Worm (Caenorhabditis elegans) whole organism, L1 larva: ENCODE measurements around the gene W10G6.1.

ENCODE experiments used
- C04F5.9 ChIP-seq: sonication (generic microtip); optimal IDR thresholded peaks from 2 replicates; lab custom pipeline; 2016; ENCODE audit warnings: missing genetic modification characterization, missing compliant biosample characterization
- C16A3.4 ChIP-seq: fragments of 150-350 bp; optimal IDR thresholded peaks from 2 replicates; lab custom pipeline; 2014; ENCODE audit warnings: missing biosample characterization, missing genetic modification characterization
- C34B4.2 ChIP-seq: sonication (generic microtip); optimal IDR thresholded peaks from 2 replicates; lab custom pipeline; 2017; ENCODE audit warnings: mild to moderate bottlenecking, missing genetic modification characterization, missing compliant biosample characterization
- F16B12.6 ChIP-seq: fragments of 150-350 bp; optimal IDR thresholded peaks from 2 replicates; lab custom pipeline; 2014; ENCODE audit warnings: missing biosample characterization, missing genetic modification characterization
- Y116A8C.19 ChIP-seq: sonication (generic microtip); optimal IDR thresholded peaks from 2 replicates; lab custom pipeline; 2016; ENCODE audit warnings: missing compliant biosample characterization, missing genetic modification characterization, borderline replicate concordance
- aha-1 ChIP-seq: fragments of 150-350 bp; optimal IDR thresholded peaks from 2 replicates; lab custom pipeline; 2014; ENCODE audit warnings: missing biosample characterization, missing genetic modification characterization
- alr-1 ChIP-seq: fragments of 200-800 bp; sonication (Bioruptor generic); optimal IDR thresholded peaks from 2 replicates; lab custom pipeline; 2018; ENCODE audit warnings: borderline replicate concordance, mild to moderate bottlenecking, missing genetic modification characterization, missing compliant biosample characterization
- ama-1 ChIP-seq: fragments of 150-350 bp; optimal IDR thresholded peaks from 2 replicates; lab custom pipeline; 2014
- blmp-1 ChIP-seq: fragments of 150-350 bp; optimal IDR thresholded peaks from 2 replicates; lab custom pipeline; 2014; ENCODE audit warnings: missing biosample characterization, missing genetic modification characterization
- ceh-8 ChIP-seq: fragments of 200-800 bp; sonication (Bioruptor generic); optimal IDR thresholded peaks from 2 replicates; lab custom pipeline; 2018; ENCODE audit warnings: mild to moderate bottlenecking, missing genetic modification characterization, moderate library complexity, missing compliant biosample characterization
- ces-1 ChIP-seq: fragments of 150-350 bp; optimal IDR thresholded peaks from 2 replicates; lab custom pipeline; 2014; ENCODE audit warnings: missing biosample characterization, missing genetic modification reagents, missing genetic modification characterization
- dpl-1 ChIP-seq, 3 experiments: fragments of 150-350 bp in 2 of 3; sonication (generic microtip) in 1 of 3; optimal IDR thresholded peaks; 2 replicates each; lab custom pipeline; 2014 to 2017; ENCODE audit warnings: missing biosample characterization in 3 of 3, missing genetic modification characterization in 3 of 3, missing genetic modification reagents in 3 of 3
- efl-3 ChIP-seq: fragments of 200-800 bp; sonication (Bioruptor generic); optimal IDR thresholded peaks from 2 replicates; lab custom pipeline; 2018; ENCODE audit warnings: mild to moderate bottlenecking, missing genetic modification characterization, missing compliant biosample characterization
- egl-13 ChIP-seq: sonication (generic microtip); optimal IDR thresholded peaks from 2 replicates; lab custom pipeline; 2016; ENCODE audit warnings: missing genotype, missing genetic modification reagents, missing genetic modification characterization, missing compliant biosample characterization
- elt-2 ChIP-seq: sonication (generic microtip); optimal IDR thresholded peaks from 2 replicates; lab custom pipeline; 2016; ENCODE audit warnings: missing genetic modification characterization, mild to moderate bottlenecking, inconsistent platforms, missing compliant biosample characterization, missing genetic modification reagents
- elt-3 ChIP-seq, 6 experiments: fragments of 150-350 bp in 1 of 6; sonication (generic microtip); optimal IDR thresholded peaks; 2 replicates each; lab custom pipeline; 2017 to 2018; ENCODE audit warnings: missing biosample characterization in 6 of 6, missing genetic modification characterization in 6 of 6, inconsistent platforms in 1 of 6
- fkh-8 ChIP-seq: sonication (generic microtip); optimal IDR thresholded peaks from 2 replicates; lab custom pipeline; 2016; ENCODE audit warnings: mild to moderate bottlenecking, missing genetic modification characterization, missing compliant biosample characterization
- grh-1 ChIP-seq: fragments of 200-800 bp; sonication (Bioruptor generic); IDR thresholded peaks from 2 replicates; pipeline ENCODE4 v1.3.6; 2022; ENCODE audit warnings: missing genetic modification reagents, missing genetic modification characterization, missing compliant biosample characterization
- hlh-4 ChIP-seq: sonication (generic microtip); optimal IDR thresholded peaks from 2 replicates; lab custom pipeline; 2016; ENCODE audit warnings: mild to moderate bottlenecking, missing genetic modification characterization, missing compliant biosample characterization
- hpl-2 ChIP-seq: fragments of 150-350 bp; optimal IDR thresholded peaks from 2 replicates; lab custom pipeline; 2014; ENCODE audit warnings: missing biosample characterization, missing genetic modification reagents, missing genetic modification characterization
- irx-1 ChIP-seq: sonication (generic microtip); optimal IDR thresholded peaks from 2 replicates; lab custom pipeline; 2016; ENCODE audit warnings: missing genetic modification characterization, missing compliant biosample characterization
- lin-15B ChIP-seq: fragments of 150-350 bp; sonication (generic microtip); optimal IDR thresholded peaks from 3 replicates; lab custom pipeline; 2014; ENCODE audit warnings: missing biosample characterization, missing genetic modification characterization
- lin-39 ChIP-seq: fragments of 150-350 bp; optimal IDR thresholded peaks from 2 replicates; lab custom pipeline; 2014; ENCODE audit warnings: missing biosample characterization, missing genetic modification reagents, missing genetic modification characterization
- lsy-2 ChIP-seq, 2 experiments: fragments of 150-350 bp; optimal IDR thresholded peaks; 2 replicates each; lab custom pipeline; 2014; ENCODE audit warnings: missing biosample characterization in 2 of 2, missing genetic modification characterization in 2 of 2
- mdl-1 ChIP-seq, 2 experiments: fragments of 150-350 bp; optimal IDR thresholded peaks; 2 replicates each; lab custom pipeline; 2014 to 2017; ENCODE audit warnings: missing biosample characterization in 2 of 2, missing genetic modification characterization in 2 of 2, inconsistent platforms in 1 of 2
- mep-1 ChIP-seq: fragments of 150-350 bp; optimal IDR thresholded peaks from 2 replicates; lab custom pipeline; 2014; ENCODE audit warnings: missing biosample characterization, missing genetic modification characterization
- nhr-11 ChIP-seq: fragments of 150-350 bp; optimal IDR thresholded peaks from 2 replicates; lab custom pipeline; 2014; ENCODE audit warnings: missing biosample characterization, missing genetic modification characterization
- nhr-19 ChIP-seq: fragments of 200-800 bp; sonication (Bioruptor generic); conservative IDR thresholded peaks from 2 replicates; pipeline ENCODE4 v1.3.6; 2022; ENCODE audit warnings: missing genetic modification characterization, missing compliant biosample characterization
- nhr-20 ChIP-seq: sonication (generic microtip); optimal IDR thresholded peaks from 2 replicates; lab custom pipeline; 2016; ENCODE audit warnings: mild to moderate bottlenecking, missing genetic modification characterization, missing compliant biosample characterization
- nhr-84 ChIP-seq: sonication (generic microtip); optimal IDR thresholded peaks from 2 replicates; lab custom pipeline; 2017; ENCODE audit warnings: missing biosample characterization, missing genetic modification characterization
- nhr-85 ChIP-seq: sonication (generic microtip); peaks from one replicate; lab custom pipeline; 2016; ENCODE audit warnings: missing genetic modification characterization, inconsistent platforms, missing compliant biosample characterization
- nhr-90 ChIP-seq: sonication (generic microtip); optimal IDR thresholded peaks from 2 replicates; lab custom pipeline; 2016; ENCODE audit warnings: mild to moderate bottlenecking, missing genetic modification characterization, missing compliant biosample characterization; ENCODE audit not compliant: poor library complexity
- pax-3 ChIP-seq: fragments of 200-800 bp; sonication (Bioruptor generic); optimal IDR thresholded peaks from 2 replicates; lab custom pipeline; 2018; ENCODE audit warnings: mild to moderate bottlenecking, missing genetic modification characterization, moderate library complexity, missing compliant biosample characterization
- skn-1 ChIP-seq: fragments of 150-350 bp; optimal IDR thresholded peaks from 2 replicates; lab custom pipeline; 2014; ENCODE audit warnings: missing biosample characterization, missing genetic modification characterization
- sox-4 ChIP-seq: sonication (generic microtip); optimal IDR thresholded peaks from 2 replicates; lab custom pipeline; 2016; ENCODE audit warnings: missing genetic modification characterization, missing compliant biosample characterization
- swsn-7 ChIP-seq: sonication (generic microtip); optimal IDR thresholded peaks from 2 replicates; lab custom pipeline; 2016; ENCODE audit warnings: missing genetic modification characterization, missing compliant biosample characterization
- tlp-1 ChIP-seq: fragments of 150-350 bp; optimal IDR thresholded peaks from 2 replicates; lab custom pipeline; 2014; ENCODE audit warnings: missing biosample characterization, missing genetic modification characterization
- unc-130 ChIP-seq: fragments of 150-350 bp; optimal IDR thresholded peaks from 2 replicates; lab custom pipeline; 2017; ENCODE audit warnings: missing biosample characterization, missing genetic modification characterization, inconsistent platforms
- unc-62 ChIP-seq: fragments of 150-350 bp; optimal IDR thresholded peaks from 2 replicates; lab custom pipeline; 2014; ENCODE audit warnings: missing biosample characterization, missing genetic modification reagents, missing genetic modification characterization
- unc-86 ChIP-seq: sonication (generic microtip); optimal IDR thresholded peaks from 2 replicates; lab custom pipeline; 2016; ENCODE audit warnings: missing genetic modification characterization, missing compliant biosample characterization
- unc-98 ChIP-seq: fragments of 200-800 bp; sonication (Bioruptor generic); IDR thresholded peaks from 2 replicates; pipeline ENCODE4 v1.3.6; 2022; ENCODE audit warnings: missing genetic modification characterization, missing compliant biosample characterization
- ztf-11 ChIP-seq, 2 experiments: sonication (generic microtip); optimal IDR thresholded peaks; 2 replicates each; lab custom pipeline; 2016 to 2017; ENCODE audit warnings: missing genetic modification characterization in 2 of 2, missing biosample characterization in 1 of 2, missing compliant biosample characterization in 1 of 2
- ztf-4 ChIP-seq: fragments of 150-350 bp; optimal IDR thresholded peaks from 2 replicates; lab custom pipeline; 2014; ENCODE audit warnings: missing biosample characterization, missing genetic modification characterization

Gene W10G6.1

DNA sequence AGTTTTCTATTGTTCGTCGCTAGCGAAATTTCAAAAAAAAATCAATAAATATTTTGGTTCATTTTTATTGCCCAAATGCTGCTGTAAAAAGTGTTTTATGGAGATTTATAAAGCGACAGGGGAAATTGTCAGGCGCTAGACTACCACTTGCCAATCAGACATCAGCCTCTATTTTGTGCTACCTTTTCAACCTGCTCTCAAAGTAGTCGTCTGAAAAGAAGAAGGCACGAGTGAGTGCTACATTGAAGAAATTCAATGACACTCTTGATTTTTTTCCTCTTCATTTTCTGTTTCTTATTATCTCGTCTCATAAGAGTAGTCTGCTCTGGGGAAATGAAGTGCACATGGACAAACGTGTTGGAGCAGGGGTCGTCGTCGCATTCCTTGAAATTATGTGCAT, 39.1 kb upstream of the W10G6.1 start (continued):
- no peak for TF ChIP-seq grh-1 (GFP tag; lab: Robert Waterston, UW)
- TF ChIP-seq sox-4 (tag; lab: Kevin White, UChicago) = peak; percentile 82
- no peak for TF ChIP-seq ztf-4 (tag; lab: Kevin White, UChicago)
- peak in 1 of 6 experiments; percentile 35 for TF ChIP-seq elt-3 (tag; optimal IDR thresholded peaks at IDR 0.05; lab: Kevin White, UChicago)
- TF ChIP-seq nhr-19 (GFP tag; lab: Robert Waterston, UW) = peak; percentile 63
- TF ChIP-seq C04F5.9 (tag; lab: Kevin White, UChicago) = peak; percentile 30
- peak; percentile 79 for TF ChIP-seq fkh-8 (tag; lab: Kevin White, UChicago)
- no peak for TF ChIP-seq unc-62 (GFP tag; lab: Kevin White, UChicago)
- TF ChIP-seq ceh-8 (GFP tag; lab: Kevin White, UChicago) = peak; percentile 41
- peak; percentile 64 for TF ChIP-seq egl-13 (tag; lab: Kevin White, UChicago)
- TF ChIP-seq lin-39 (tag; lab: Kevin White, UChicago) = peak; percentile 79
- peak; percentile 55 to 80 for TF ChIP-seq lsy-2 (tag; optimal IDR thresholded peaks at IDR 0.05; lab: Kevin White, UChicago)
- TF ChIP-seq Y116A8C.19 (tag; lab: Kevin White, UChicago) = no peak
- peak; percentile 33 for TF ChIP-seq blmp-1 (tag; lab: Kevin White, UChicago)
- TF ChIP-seq unc-130 (tag; lab: Kevin White, UChicago) = no peak
- TF ChIP-seq nhr-85 (tag; lab: Kevin White, UChicago) = peak; percentile 77
- no peak for TF ChIP-seq F16B12.6
- peak in 1 of 2 experiments; percentile 25 for TF ChIP-seq ztf-11 (tag; optimal IDR thresholded peaks at IDR 0.05; lab: Kevin White, UChicago)
- no peak for TF ChIP-seq C34B4.2
- peak in 1 of 2 experiments; percentile 36 for TF ChIP-seq mdl-1 (tag; optimal IDR thresholded peaks at IDR 0.05; lab: Kevin White, UChicago)
- peak; percentile 46 for TF ChIP-seq pax-3 (tag; lab: Kevin White, UChicago)
- peak; percentile 56 for TF ChIP-seq nhr-11 (tag; lab: Kevin White, UChicago)
- TF ChIP-seq elt-2 = peak; percentile 63
- TF ChIP-seq alr-1 = no peak
- peak; percentile 71 for TF ChIP-seq skn-1
- TF ChIP-seq hlh-4 (tag; lab: Kevin White, UChicago) = no peak
- no peak for TF ChIP-seq ces-1 (GFP tag; lab: Kevin White, UChicago)
- TF ChIP-seq mep-1 = peak; percentile 58
- peak; percentile 80 for TF ChIP-seq hpl-2 (GFP tag; lab: Kevin White, UChicago)
- TF ChIP-seq aha-1 (tag; lab: Kevin White, UChicago) = no peak
- TF ChIP-seq efl-3 (GFP tag; lab: Kevin White, UChicago) = peak; percentile 37
- TF ChIP-seq lin-15B = no peak
- TF ChIP-seq nhr-20 (tag; lab: Kevin White, UChicago) = peak; percentile 73
- peak; percentile 70 for TF ChIP-seq swsn-7 (tag; lab: Kevin White, UChicago)
- TF ChIP-seq nhr-84 = no peak
- TF ChIP-seq dpl-1 (GFP tag; optimal IDR thresholded peaks at IDR 0.05; lab: Kevin White, UChicago) = peak in 2 of 3 experiments; percentile 1 to 37
- TF ChIP-seq unc-98 (GFP tag; lab: Robert Waterston, UW) = no peak
- peak; percentile 81 for TF ChIP-seq C16A3.4 (tag; lab: Kevin White, UChicago)
- TF ChIP-seq tlp-1 (tag; lab: Kevin White, UChicago) = no peak
- peak; percentile 80 for TF ChIP-seq nhr-90 (tag; lab: Kevin White, UChicago)
- TF ChIP-seq ama-1 = no peak
- TF ChIP-seq unc-86 (tag; lab: Kevin White, UChicago) = peak; percentile 57

- TF ChIP-seq nhr-90 (tag; lab: Kevin White, UChicago) = no peak
- no peak for TF ChIP-seq irx-1 (tag; lab: Kevin White, UChicago)
Measured at ce11 chrX:16208123-16208522, 36.9 kb upstream of the W10G6.1 start.
